Fruit fly (Drosophila melanogaster) Kc167 (cell line): ENCODE results near the gene CG43407.

Source experiments
- Myc ChIP-seq: fragments of >200 bp; optimal IDR thresholded peaks from 2 replicates; lab custom pipeline; 2017; ENCODE audit warnings: missing external identifiers
- Sin3A ChIP-seq: fragments of >200 bp; optimal IDR thresholded peaks from 2 replicates; lab custom pipeline; 2018; ENCODE audit warnings: missing external identifiers
- h ChIP-seq: fragments of >200 bp; optimal IDR thresholded peaks from 3 replicates; lab custom pipeline; 2018; ENCODE audit warnings: missing external identifiers
- psq ChIP-seq: fragments of >200 bp; optimal IDR thresholded peaks from 2 replicates; lab custom pipeline; 2017; ENCODE audit warnings: missing external identifiers
- ttk ChIP-seq: sonication (Bioruptor generic); optimal IDR thresholded peaks from 2 replicates; lab custom pipeline; 2017; ENCODE audit warnings: missing external identifiers

- no peak for TF ChIP-seq h (lab: Kevin White, UChicago)
- no peak for TF ChIP-seq psq (lab: Kevin White, UChicago)
- TF ChIP-seq ttk (lab: Kevin White, UChicago): no peak
- TF ChIP-seq Myc (lab: Kevin White, UChicago): no peak
- TF ChIP-seq Sin3A (lab: Kevin White, UChicago): no peak
Measured at dm6 chr3L:19040155-19040644, 13.0 kb downstream of the CG43407 start.
